Fruit fly (Drosophila melanogaster): ENCODE measurements around the gene comm3.

The comm3 gene

dm6 chr3L:15670455-15670854 is 22.9 kb upstream of the comm3 start (continued):
- TF ChIP-seq Gsc (GFP tag; IDR thresholded peaks at IDR 0.05): no peak
- TF ChIP-seq CG12659 (GFP tag; optimal IDR thresholded peaks at IDR 0.05): no peak
- no peak for TF ChIP-seq bcd (GFP tag; optimal IDR thresholded peaks at IDR 0.05)
- no peak for TF ChIP-seq Max (GFP tag; optimal IDR thresholded peaks at IDR 0.05)
- no peak for TF ChIP-seq CG34422 (GFP tag; IDR thresholded peaks at IDR 0.05)
- no peak for TF ChIP-seq slbo (GFP tag; IDR thresholded peaks at IDR 0.05)
- no peak for TF ChIP-seq hbn (GFP tag; IDR thresholded peaks at IDR 0.05; ENCODE audit: partially characterized antibody)
- TF ChIP-seq bsh (GFP tag; optimal IDR thresholded peaks at IDR 0.05): peak in 1 of 2 experiments; percentile 18
- TF ChIP-seq gce (GFP tag; IDR thresholded peaks at IDR 0.05): no peak
- TF ChIP-seq CTCF (GFP tag; optimal IDR thresholded peaks at IDR 0.05): no peak
- TF ChIP-seq CG16863 (GFP tag; optimal IDR thresholded peaks at IDR 0.05): no peak
- peak in 1 of 3 experiments; percentile 86 for TF ChIP-seq lola (GFP tag; optimal IDR thresholded peaks at IDR 0.05)
- TF ChIP-seq Hr3 (GFP tag; optimal IDR thresholded peaks at IDR 0.05): peak; percentile 9
- TF ChIP-seq CG6175 (GFP tag; IDR thresholded peaks at IDR 0.05): no peak
- TF ChIP-seq tll (GFP tag; optimal IDR thresholded peaks at IDR 0.05): peak in 1 of 2 experiments; percentile 3
- TF ChIP-seq fd96Cb (tag; optimal IDR thresholded peaks at IDR 0.05): no peak
- TF ChIP-seq salm (tag; optimal IDR thresholded peaks at IDR 0.05): no peak
- TF ChIP-seq prd (optimal IDR thresholded peaks at IDR 0.05): no peak
- TF ChIP-seq prd (GFP tag; IDR thresholded peaks at IDR 0.05): peak; percentile 40; the same call in 1 of the 3 replicates
- TF ChIP-seq sob (GFP tag; IDR thresholded peaks at IDR 0.05): no peak
- TF ChIP-seq Jarid2 (GFP tag; optimal IDR thresholded peaks at IDR 0.05): no peak
- no peak for TF ChIP-seq ab (GFP tag; optimal IDR thresholded peaks at IDR 0.05)
- no peak for TF ChIP-seq Trl (optimal IDR thresholded peaks at IDR 0.05)
- no peak for TF ChIP-seq Trl (GFP tag; optimal IDR thresholded peaks at IDR 0.05)
- TF ChIP-seq CG15479 (GFP tag; optimal IDR thresholded peaks at IDR 0.05): no peak
- TF ChIP-seq H2.0 (GFP tag; IDR thresholded peaks at IDR 0.05): no peak
- no peak for TF ChIP-seq Hey (tag; optimal IDR thresholded peaks at IDR 0.05)
- no peak for TF ChIP-seq pfk (GFP tag; optimal IDR thresholded peaks at IDR 0.05)
- TF ChIP-seq CG10267 (tag; optimal IDR thresholded peaks at IDR 0.05): peak; percentile 62
- peak; percentile 81 for TF ChIP-seq CG18262 (tag; optimal IDR thresholded peaks at IDR 0.05)
- TF ChIP-seq twi (tag; optimal IDR thresholded peaks at IDR 0.05): peak; percentile 4
- TF ChIP-seq CG6689 (GFP tag; IDR thresholded peaks at IDR 0.05): 0 out of 2 replicates have a peak, but pooled peaks have one; percentile 13
- no peak for TF ChIP-seq CG7963 (GFP tag; IDR thresholded peaks at IDR 0.05; ENCODE audit: partially characterized antibody)
- TF ChIP-seq Dp (GFP tag; optimal IDR thresholded peaks at IDR 0.05): no peak
- TF ChIP-seq shn (GFP tag; optimal IDR thresholded peaks at IDR 0.05): no peak
- TF ChIP-seq Xbp1 (GFP tag; optimal IDR thresholded peaks at IDR 0.05): no peak
- TF ChIP-seq Fer1 (GFP tag; optimal IDR thresholded peaks at IDR 0.05): no peak
- no peak for TF ChIP-seq bbx (GFP tag; IDR thresholded peaks at IDR 0.05; ENCODE audit: partially characterized antibody)
- TF ChIP-seq CG6813 (GFP tag; optimal IDR thresholded peaks at IDR 0.05): peak; percentile 25
- TF ChIP-seq CG3065 (GFP tag; optimal IDR thresholded peaks at IDR 0.05): no peak
- no peak for TF ChIP-seq CG3163 (GFP tag; optimal IDR thresholded peaks at IDR 0.05)
- no peak for TF ChIP-seq CG12155 (GFP tag; optimal IDR thresholded peaks at IDR 0.05)
- TF ChIP-seq Ets65A (GFP tag): no peak
- TF ChIP-seq CkIIα-i1 (GFP tag; IDR thresholded peaks at IDR 0.05): no peak
- TF ChIP-seq CG10147 (GFP tag; optimal IDR thresholded peaks at IDR 0.05): no peak
- peak; percentile 48 for TF ChIP-seq CG31441 (GFP tag; IDR thresholded peaks at IDR 0.05)
- TF ChIP-seq phol (tag; optimal IDR thresholded peaks at IDR 0.05): peak; percentile 48
- TF ChIP-seq CG18476 (GFP tag; optimal IDR thresholded peaks at IDR 0.05): no peak
- TF ChIP-seq Camta (GFP tag; optimal IDR thresholded peaks at IDR 0.05): no peak
- peak; percentile 73 for TF ChIP-seq CG33557 (GFP tag; optimal IDR thresholded peaks at IDR 0.05)
- TF ChIP-seq CG15696 (tag; optimal IDR thresholded peaks at IDR 0.05): peak; percentile 80
- TF ChIP-seq H15 (GFP tag; IDR thresholded peaks at IDR 0.05): no peak
